Worm (Caenorhabditis elegans): ENCODE results near the gene sri-66.

Gene sri-66

ce11 chrV:17066634-17067033 lies 6.5 kb downstream of the sri-66 start:
- TF ChIP-seq pqm-1 (tag; optimal IDR thresholded peaks at IDR 0.05) (no peak), aha-1 (tag) (peak; percentile 94), unc-39 (tag; optimal IDR thresholded peaks at IDR 0.05) (no peak)

ce11 chrV:17068839-17069238 lies 8.8 kb downstream of the sri-66 start, which contains the start of gene T05E12.8:
Gene T05E12.8, plus strand, starts transcription at chrV:17069139.
- TF ChIP-seq F26F4.8 (GFP tag; conservative IDR thresholded peaks at IDR 0.05) (no peak), pqm-1 (tag; optimal IDR thresholded peaks at IDR 0.05) (no peak), tag-97 (GFP tag; IDR thresholded peaks at IDR 0.05) (no peak), lin-38 (GFP tag; IDR thresholded peaks at IDR 0.05) (no peak), ZK546.5 (tag; optimal IDR thresholded peaks at IDR 0.05) (no peak)

ce11 chrV:17071578-17071977 lies 11.5 kb downstream of the sri-66 start, which contains the start of gene srbc-14:
Gene srbc-14, minus strand, starts transcription at chrV:17071678.
- TF ChIP-seq lsy-2 (tag; optimal IDR thresholded peaks at IDR 0.05) (no peak), hif-1 (tag; optimal IDR thresholded peaks at IDR 0.05) (no peak), nhr-77 (tag; optimal IDR thresholded peaks at IDR 0.05) (no peak), ceh-20 (GFP tag; IDR thresholded peaks at IDR 0.05) (no peak), F26F4.8 (GFP tag; conservative IDR thresholded peaks at IDR 0.05) (no peak), T20F7.1 (GFP tag; optimal IDR thresholded peaks at IDR 0.05) (no peak)

ce11 chrV:17075900-17076299 lies 15.8 kb downstream of the sri-66 start, which contains the start of gene str-125:
Gene str-125, minus strand, starts transcription at chrV:17076000.
- no peak for TF ChIP-seq arid-1 (GFP tag; conservative IDR thresholded peaks at IDR 0.05)
- no peak for TF ChIP-seq snpc-1.2 (GFP tag; IDR thresholded peaks at IDR 0.05)
- TF ChIP-seq R02D3.7 (tag; optimal IDR thresholded peaks at IDR 0.05), result no peak

DNA sequence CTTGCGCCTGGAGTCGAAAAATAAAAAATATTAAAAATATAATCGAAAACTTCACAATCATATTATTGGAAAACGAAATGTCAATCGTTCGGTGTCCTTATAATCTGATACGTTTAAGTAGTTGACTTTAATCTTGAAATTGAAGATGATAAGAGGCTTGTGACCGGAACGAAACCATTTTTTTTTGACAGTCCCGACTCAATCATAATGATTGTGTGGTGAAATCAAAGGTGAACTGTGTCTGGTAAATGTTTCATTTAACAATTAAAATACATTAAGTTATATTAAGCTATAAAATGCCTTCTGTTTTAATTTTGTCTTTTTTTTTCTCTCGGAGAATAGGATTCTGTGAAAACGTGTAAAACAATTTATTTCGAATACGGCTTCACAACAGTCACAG lies 17.8 kb downstream of the sri-66 start, which contains the start of gene T05E12.3:
Gene T05E12.3, minus strand, starts transcription at position 101 of the 400 bp plus-strand sequence.
- TF ChIP-seq dmd-6 (GFP tag; IDR thresholded peaks at IDR 0.05), result peak; percentile 58
- TF ChIP-seq hlh-11 (tag; optimal IDR thresholded peaks at IDR 0.05), result no peak
- TF ChIP-seq lin-13 (GFP tag; optimal IDR thresholded peaks at IDR 0.05), result no peak

- TF ChIP-seq ztf-11 (tag; optimal IDR thresholded peaks at IDR 0.05) (no peak), mdt-29 (GFP tag; IDR thresholded peaks at IDR 0.05) (no peak), spr-3 (GFP tag; optimal IDR thresholded peaks at IDR 0.05) (no peak), tra-1 (GFP tag; IDR thresholded peaks at IDR 0.05) (no peak), F44E2.7 (GFP tag; IDR thresholded peaks at IDR 0.05) (no peak), pha-4 (GFP tag; IDR thresholded peaks at IDR 0.05) (no peak), pha-4 (tag; optimal IDR thresholded peaks at IDR 0.05) (no peak), aha-1 (tag) (no peak), ceh-32 (tag; optimal IDR thresholded peaks at IDR 0.05; ENCODE audit: poor library complexity) (no peak), fos-1 (tag; optimal IDR thresholded peaks at IDR 0.05) (no peak), jun-1 (tag; optimal IDR thresholded peaks at IDR 0.05) (no peak), nhr-48 (tag; optimal IDR thresholded peaks at IDR 0.05) (no peak), dve-1 (tag; optimal IDR thresholded peaks at IDR 0.05; ENCODE audit: insufficient read depth) (no peak), Y5F2A.4 (GFP tag; optimal IDR thresholded peaks at IDR 0.05) (no peak)
Measured at ce11 chrV:17079795-17080194, 19.7 kb downstream of the sri-66 start, which contains the start of gene srw-20. Gene srw-20, minus strand, starts transcription at chrV:17079895.

DNA sequence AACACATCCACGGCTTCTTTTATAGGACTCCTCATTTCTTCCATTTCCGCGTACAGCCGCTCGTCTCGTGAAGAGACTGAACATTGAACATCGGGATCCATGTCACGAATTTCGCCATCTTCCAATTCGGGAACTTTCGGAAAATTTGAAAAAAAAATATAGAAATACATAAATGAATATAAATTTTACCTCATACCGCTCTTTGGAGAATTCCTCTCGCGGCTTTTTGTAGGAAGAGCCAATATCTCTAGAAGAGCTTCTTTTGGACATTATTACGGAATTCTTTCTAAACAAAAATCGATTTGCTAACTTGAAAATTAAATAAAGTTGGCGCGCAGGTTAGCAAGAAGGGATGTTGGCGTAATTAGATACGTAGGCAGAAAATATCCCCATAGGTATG lies 22.6 kb downstream of the sri-66 start, which contains the start of gene T05E12.9:
Gene T05E12.9, minus strand, starts transcription at position 101 of the 400 bp plus-strand sequence.
- peak; percentile 16 for TF ChIP-seq aha-1 (tag)
- TF ChIP-seq tag-97 (GFP tag; IDR thresholded peaks at IDR 0.05), result no peak
